Worm (Caenorhabditis elegans): ENCODE results near the gene B0310.1.
A peak's percentile ranks its signal among the peaks of the same experiment; 100 is the strongest.

The B0310.1 gene

DNA sequence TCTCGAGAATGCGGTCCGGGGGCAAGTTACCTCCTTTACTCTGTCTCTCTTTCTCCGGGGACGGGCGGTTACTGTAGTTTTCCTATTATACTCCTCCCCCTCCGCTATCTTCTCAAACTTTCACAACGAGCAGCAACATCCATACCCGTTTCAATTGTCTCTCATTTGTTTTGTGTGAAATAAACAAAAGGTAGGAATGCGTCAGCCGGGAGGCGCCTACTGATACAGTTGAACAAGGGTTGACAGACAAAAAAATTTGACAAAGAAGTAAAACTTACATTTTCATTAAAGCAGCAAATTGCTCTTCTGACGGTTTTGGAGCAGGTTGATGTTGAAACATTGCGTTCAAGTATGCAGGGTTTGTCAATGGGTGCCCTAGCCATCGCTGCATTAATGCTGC is 12.0 kb downstream of the B0310.1 start:
- TF ChIP-seq sptf-1 (tag; optimal IDR thresholded peaks at IDR 0.05) (no peak), hlh-4 (tag; optimal IDR thresholded peaks at IDR 0.05) (no peak), aly-2 (tag; optimal IDR thresholded peaks at IDR 0.05) (no peak), sox-4 (tag; optimal IDR thresholded peaks at IDR 0.05) (no peak), dpl-1 (GFP tag; optimal IDR thresholded peaks at IDR 0.05) (no peak), nhr-84 (tag; optimal IDR thresholded peaks at IDR 0.05) (no peak), nhr-76 (tag; optimal IDR thresholded peaks at IDR 0.05) (no peak), mdl-1 (tag; optimal IDR thresholded peaks at IDR 0.05) (no peak), hlh-17 (GFP tag; optimal IDR thresholded peaks at IDR 0.05; ENCODE audit: borderline replicate concordance) (no peak), lin-35 (GFP tag; optimal IDR thresholded peaks at IDR 0.05) (no peak), vab-15 (tag; optimal IDR thresholded peaks at IDR 0.05) (no peak), elt-3 (tag; optimal IDR thresholded peaks at IDR 0.05) (peak in 1 of 6 experiments; percentile 0), ceh-63 (GFP tag; optimal IDR thresholded peaks at IDR 0.05) (no peak), pax-3 (tag; optimal IDR thresholded peaks at IDR 0.05) (no peak), elt-2 (tag; optimal IDR thresholded peaks at IDR 0.05) (no peak), ceh-90 (tag; optimal IDR thresholded peaks at IDR 0.05) (no peak), lsy-2 (tag; optimal IDR thresholded peaks at IDR 0.05) (peak in 1 of 2 experiments; percentile 6), tlp-1 (tag; optimal IDR thresholded peaks at IDR 0.05) (no peak), aha-1 (tag; optimal IDR thresholded peaks at IDR 0.05) (no peak), unc-86 (tag; optimal IDR thresholded peaks at IDR 0.05) (no peak), grh-1 (GFP tag; IDR thresholded peaks at IDR 0.05) (no peak), ceh-82 (tag; optimal IDR thresholded peaks at IDR 0.05) (no peak), blmp-1 (tag; optimal IDR thresholded peaks at IDR 0.05) (peak; percentile 18), jun-1 (tag; optimal IDR thresholded peaks at IDR 0.05) (no peak), unc-130 (tag; optimal IDR thresholded peaks at IDR 0.05) (no peak), mab-9 (GFP tag; IDR thresholded peaks at IDR 0.05) (no peak), C04F5.9 (tag; optimal IDR thresholded peaks at IDR 0.05) (no peak), ztf-4 (tag; optimal IDR thresholded peaks at IDR 0.05) (no peak), C16A3.4 (tag; optimal IDR thresholded peaks at IDR 0.05) (no peak), mef-2 (tag; optimal IDR thresholded peaks at IDR 0.05) (no peak), nhr-47 (tag; optimal IDR thresholded peaks at IDR 0.05) (no peak), isw-1 (GFP tag; IDR thresholded peaks at IDR 0.05) (no peak), ces-1 (GFP tag; optimal IDR thresholded peaks at IDR 0.05) (no peak), pag-3 (tag; optimal IDR thresholded peaks at IDR 0.05; ENCODE audit: borderline replicate concordance, insufficient read depth) (no peak), efl-1 (optimal IDR thresholded peaks at IDR 0.05) (no peak), efl-1 (GFP tag; optimal IDR thresholded peaks at IDR 0.05 in 1 of 2) (peak in 1 of 2 experiments; percentile 28)

DNA sequence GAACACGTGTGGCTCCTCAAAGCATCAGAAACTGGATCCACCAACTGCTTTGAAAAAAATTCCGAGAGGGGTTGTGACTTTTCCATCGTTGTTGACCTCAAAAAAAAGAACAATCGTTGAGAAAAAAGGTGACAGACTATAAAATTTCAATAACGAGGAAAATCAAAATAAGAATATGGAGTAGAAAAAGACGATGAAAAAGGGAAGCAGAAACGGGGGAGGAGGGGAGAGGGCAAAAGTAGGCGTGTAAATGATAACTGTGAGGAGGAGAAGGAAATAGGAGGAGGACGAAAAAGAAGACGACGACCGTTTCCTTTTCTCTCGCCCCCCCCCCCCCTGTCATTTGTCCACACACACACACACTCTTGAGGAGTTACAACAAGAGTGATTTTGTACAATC is 13.8 kb downstream of the B0310.1 start, which contains the start of gene B0310.2:
B0310.2 (minus strand) TSS at position 101 of the 400 bp plus-strand sequence.
- TF ChIP-seq nhr-85 (tag) = peak; percentile 48
- no peak for TF ChIP-seq elt-2 (tag; optimal IDR thresholded peaks at IDR 0.05)
- no peak for TF ChIP-seq ces-1 (GFP tag; optimal IDR thresholded peaks at IDR 0.05)
- no peak for TF ChIP-seq unc-130 (tag; optimal IDR thresholded peaks at IDR 0.05)
- no peak for TF ChIP-seq egl-27 (tag; optimal IDR thresholded peaks at IDR 0.05)
- no peak for TF ChIP-seq C04F5.9 (tag; optimal IDR thresholded peaks at IDR 0.05)
- TF ChIP-seq elt-3 (tag; optimal IDR thresholded peaks at IDR 0.05) = peak in 1 of 6 experiments; percentile 28
- TF ChIP-seq blmp-1 (tag; optimal IDR thresholded peaks at IDR 0.05) = peak; percentile 10

DNA sequence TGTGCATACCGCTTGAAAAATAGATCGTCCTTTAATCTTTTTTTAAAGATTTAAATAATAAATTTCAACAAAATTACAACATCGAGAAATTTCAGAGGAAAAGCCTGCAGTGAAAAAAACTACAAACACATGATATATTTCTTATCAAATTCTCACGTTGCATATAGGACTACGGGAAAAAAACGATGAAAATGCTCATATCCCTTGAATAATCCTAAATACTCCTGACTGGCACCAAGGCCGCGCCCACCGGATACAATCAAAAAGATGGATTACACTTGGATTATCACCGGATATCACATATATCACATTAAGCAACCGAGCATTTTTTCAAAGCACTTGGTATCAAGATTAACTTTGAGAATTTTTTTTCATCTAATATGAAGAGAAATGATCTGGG is 21.0 kb downstream of the B0310.1 start:
- TF ChIP-seq nhr-11 (tag; optimal IDR thresholded peaks at IDR 0.05) = no peak
- TF ChIP-seq fkh-8 (tag; optimal IDR thresholded peaks at IDR 0.05) = peak; percentile 63
- peak; percentile 32 for TF ChIP-seq dsc-1 (tag; optimal IDR thresholded peaks at IDR 0.05)

Measured in whole organism, L1 larva.